Fruit fly (Drosophila melanogaster) whole organism, adult: ENCODE measurements around the gene CG1582.
A peak's percentile ranks its signal among the peaks of the same experiment; 100 is the strongest.

Experiments used
- CG11617 ChIP-seq: fragments of 200-800 bp; sonication (Bioruptor generic); optimal IDR thresholded peaks from 2 replicates; lab custom pipeline; 2017; ENCODE audit warnings: mild to moderate bottlenecking, missing biosample characterization, missing genetic modification reagents, missing genetic modification characterization
- CG12768 ChIP-seq: fragments of 200-800 bp; sonication (Bioruptor generic); optimal IDR thresholded peaks from 2 replicates; lab custom pipeline; 2017; ENCODE audit warnings: missing biosample characterization, missing genetic modification characterization, mild to moderate bottlenecking, moderate library complexity, missing genetic modification reagents
- CG1620 ChIP-seq: fragments of 200-800 bp; sonication (Bioruptor generic); optimal IDR thresholded peaks from 2 replicates; lab custom pipeline; 2016; ENCODE audit warnings: missing biosample characterization, missing genetic modification characterization
- CG5204 ChIP-seq: fragments of 200-800 bp; sonication (Bioruptor generic); optimal IDR thresholded peaks from 2 replicates; lab custom pipeline; 2016; ENCODE audit warnings: missing biosample characterization, missing genetic modification characterization
- CG7101 ChIP-seq: fragments of 200-800 bp; sonication (Bioruptor generic); optimal IDR thresholded peaks from 2 replicates; lab custom pipeline; 2018; ENCODE audit warnings: missing biosample characterization, mild to moderate bottlenecking, missing genetic modification characterization, moderate library complexity
- Clk ChIP-seq: fragments of 200-800 bp; sonication (Bioruptor generic); optimal IDR thresholded peaks from 2 replicates; lab custom pipeline; 2017; ENCODE audit warnings: missing biosample characterization, missing genetic modification characterization
- Crg-1 ChIP-seq: fragments of 200-800 bp; sonication (Bioruptor generic); optimal IDR thresholded peaks from 2 replicates; lab custom pipeline; 2016; ENCODE audit warnings: missing biosample characterization, missing genetic modification characterization
- Hr96 ChIP-seq: fragments of 200-800 bp; sonication (Bioruptor generic); optimal IDR thresholded peaks from 2 replicates; lab custom pipeline; 2016; ENCODE audit warnings: missing biosample characterization, missing genetic modification characterization
- Mnt ChIP-seq: fragments of 200-800 bp; sonication (Bioruptor generic); optimal IDR thresholded peaks from 2 replicates; lab custom pipeline; 2016; ENCODE audit warnings: missing biosample characterization, mild to moderate bottlenecking, missing genetic modification characterization
- bab1 ChIP-seq: fragments of 200-800 bp; sonication (Bioruptor generic); optimal IDR thresholded peaks from 3 replicates; lab custom pipeline; 2019; ENCODE audit warnings: missing biosample characterization, mild to moderate bottlenecking, missing genetic modification characterization, moderate library complexity
- cnc ChIP-seq, 2 experiments: fragments of >200 bp; optimal IDR thresholded peaks; 2 replicates each; lab custom pipeline; 2017
- ovo ChIP-seq: fragments of 200-800 bp; sonication (Bioruptor generic); optimal IDR thresholded peaks from 2 replicates; lab custom pipeline; 2016; ENCODE audit warnings: missing biosample characterization, missing genetic modification characterization
- pad ChIP-seq: fragments of 200-800 bp; sonication (Bioruptor generic); optimal IDR thresholded peaks from 3 replicates; lab custom pipeline; 2017; ENCODE audit warnings: missing biosample characterization, missing genetic modification characterization, mild to moderate bottlenecking, moderate library complexity, missing genetic modification reagents
- tj ChIP-seq: fragments of 200-800 bp; sonication (Bioruptor generic); optimal IDR thresholded peaks from 3 replicates; lab custom pipeline; 2017; ENCODE audit warnings: missing biosample characterization, mild to moderate bottlenecking, missing genetic modification characterization, moderate library complexity

DNA sequence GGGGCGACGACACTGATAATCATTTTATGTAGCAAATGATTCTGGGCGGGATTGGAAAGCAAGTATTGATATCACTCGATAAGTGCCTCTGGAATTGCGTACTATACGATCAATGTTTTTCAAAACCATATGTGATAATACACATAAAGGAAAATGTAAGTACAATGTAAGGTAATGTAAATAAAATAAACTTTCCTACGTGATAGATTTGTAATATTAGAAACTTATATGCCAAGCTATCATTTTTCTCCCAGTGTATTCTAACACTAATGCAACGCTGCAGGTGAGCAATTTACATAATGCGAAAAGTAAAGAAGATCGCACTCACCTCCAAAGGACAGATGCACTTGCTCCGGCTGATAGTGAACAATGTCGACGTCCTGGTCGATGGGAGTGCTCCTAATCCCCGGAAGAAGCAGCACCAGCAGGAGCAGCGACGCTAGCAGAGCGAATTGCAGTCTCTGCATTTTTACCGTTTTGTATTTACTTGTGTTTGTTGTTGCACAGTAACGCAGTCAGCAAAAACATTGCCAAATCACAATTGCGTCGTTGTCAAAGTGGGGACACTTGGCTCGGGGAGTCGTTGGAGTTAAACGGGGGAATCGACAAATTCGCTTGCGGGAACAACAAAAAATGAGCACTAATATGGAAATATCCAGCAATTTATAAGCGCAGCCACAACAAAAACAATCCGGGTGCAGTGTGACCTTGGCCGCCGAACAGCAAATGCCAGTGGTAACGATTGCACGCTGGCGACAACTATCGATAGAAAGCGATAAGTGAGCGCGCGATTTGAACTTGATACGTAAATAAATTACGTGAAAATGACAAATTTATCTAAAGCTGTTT is 21.8 kb downstream of the CG1582 start, which contains the start of gene CG1637:
- peak; percentile 71 for TF ChIP-seq ovo
- TF ChIP-seq CG1620 (GFP tag; lab: Kevin White, UChicago), result no peak
- peak; percentile 6 for TF ChIP-seq Hr96 (GFP tag; lab: Kevin White, UChicago)
- TF ChIP-seq Clk (GFP tag; lab: Kevin White, UChicago), result no peak
- peak; percentile 39 for TF ChIP-seq CG7101 (tag; lab: Kevin White, UChicago)
- TF ChIP-seq Mnt (GFP tag; lab: Kevin White, UChicago), result peak; percentile 0
- TF ChIP-seq CG5204 (GFP tag; lab: Kevin White, UChicago), result no peak
- no peak for TF ChIP-seq cnc (optimal IDR thresholded peaks at IDR 0.05; lab: Kevin White, UChicago)
- TF ChIP-seq tj, result peak; percentile 99
- no peak for TF ChIP-seq pad
- peak; percentile 36 for TF ChIP-seq CG11617 (GFP tag; lab: Kevin White, UChicago)
- TF ChIP-seq CG12768 (GFP tag; lab: Kevin White, UChicago), result no peak
- peak; percentile 82 for TF ChIP-seq bab1 (GFP tag; lab: Kevin White, UChicago)
- no peak for TF ChIP-seq Crg-1
